Fruit fly (Drosophila melanogaster) whole organism: ENCODE measurements around the gene Galphaf.

Source experiments
- CG8478 ChIP-seq: fragments of >200 bp; optimal IDR thresholded peaks from 2 replicates; lab custom pipeline; 2018; ENCODE audit warnings: inconsistent platforms
- pan ChIP-seq: fragments of >200 bp; optimal IDR thresholded peaks from 2 replicates; lab custom pipeline; 2017
- psq ChIP-seq: fragments of >200 bp; optimal IDR thresholded peaks from 2 replicates; lab custom pipeline; 2017

- no peak for TF ChIP-seq CG8478 (lab: Kevin White, UChicago)
- no peak for TF ChIP-seq pan (lab: Kevin White, UChicago)
- no peak for TF ChIP-seq psq (lab: Kevin White, UChicago)
Measured at dm6 chr3L:16679492-16680120, 11.9 kb upstream of the Galphaf start.
